Worm (Caenorhabditis elegans): ENCODE data around the gene C16C8.10.

DNA sequence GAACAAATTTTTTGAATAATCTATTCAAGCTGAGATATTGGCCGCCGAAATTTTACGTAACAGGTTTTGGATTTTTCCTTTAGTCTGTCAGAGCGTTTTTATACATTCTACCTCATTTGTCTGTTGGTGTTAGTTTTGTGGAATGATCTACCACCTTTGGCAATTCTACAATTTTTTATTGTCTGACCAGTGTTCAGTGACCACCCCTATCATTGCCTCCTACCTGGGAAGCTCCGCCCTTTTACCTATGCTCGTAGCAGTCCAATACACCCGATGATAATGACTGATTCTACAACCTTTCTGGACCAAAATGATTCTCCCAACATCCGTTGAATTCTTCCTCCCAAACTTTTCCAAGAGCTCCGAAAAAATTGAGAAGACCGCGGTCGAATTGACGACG lies 9.3 kb upstream of the C16C8.10 start, which contains the start of gene sdz-32:
- no peak for TF ChIP-seq nhr-237 (tag; optimal IDR thresholded peaks at IDR 0.05)
- TF ChIP-seq lin-39 (tag; optimal IDR thresholded peaks at IDR 0.05): no peak
- no peak for TF ChIP-seq nhr-23 (tag; optimal IDR thresholded peaks at IDR 0.05)
- TF ChIP-seq unc-62 (GFP tag; optimal IDR thresholded peaks at IDR 0.05): no peak
- no peak for TF ChIP-seq ceh-82 (tag; optimal IDR thresholded peaks at IDR 0.05)
- TF ChIP-seq snpc-4 (tag; optimal IDR thresholded peaks at IDR 0.05): no peak
- no peak for TF ChIP-seq lin-13 (GFP tag; optimal IDR thresholded peaks at IDR 0.05)
- no peak for TF ChIP-seq ztf-11 (tag; optimal IDR thresholded peaks at IDR 0.05)
- no peak for TF ChIP-seq unc-55 (GFP tag; optimal IDR thresholded peaks at IDR 0.05)
- no peak for TF ChIP-seq ama-1 (optimal IDR thresholded peaks at IDR 0.05)

Measured in whole organism, L2 larva.